Fruit fly (Drosophila melanogaster) whole organism, wandering third instar larva: ENCODE data around the gene Zn72D.

ENCODE experiments used
- Abd-B ChIP-seq: fragments of >200 bp; optimal IDR thresholded peaks from 2 replicates; lab custom pipeline; 2017; ENCODE audit warnings: missing biosample characterization, missing genetic modification characterization
- CG32264 ChIP-seq: fragments of 200-800 bp; sonication (Bioruptor generic); optimal IDR thresholded peaks from 2 replicates; lab custom pipeline; 2016; ENCODE audit warnings: missing biosample characterization, missing genetic modification characterization
- CG9705 ChIP-seq: fragments of 200-800 bp; sonication (Bioruptor generic); optimal IDR thresholded peaks from 2 replicates; lab custom pipeline; 2018; ENCODE audit warnings: missing biosample characterization, mild to moderate bottlenecking, missing genetic modification characterization
- CrebA ChIP-seq: fragments of 200-800 bp; sonication (Bioruptor generic); optimal IDR thresholded peaks from 2 replicates; lab custom pipeline; 2016; ENCODE audit warnings: missing biosample characterization, mild to moderate bottlenecking, missing genetic modification characterization, borderline replicate concordance
- Dfd ChIP-seq: fragments of >200 bp; optimal IDR thresholded peaks from 2 replicates; lab custom pipeline; 2017; ENCODE audit warnings: missing biosample characterization, missing genetic modification characterization
- Dif ChIP-seq: fragments of 200-275, 200-300 bp; sonication (Bioruptor generic); optimal IDR thresholded peaks from 2 replicates; lab custom pipeline; 2018; ENCODE audit warnings: missing biosample characterization, missing genetic modification characterization; ENCODE audit not compliant: partially characterized antibody
- GATAd ChIP-seq: sonication (Bioruptor generic); optimal IDR thresholded peaks from 2 replicates; lab custom pipeline; 2016; ENCODE audit warnings: missing biosample characterization, missing genetic modification characterization
- HLH106 ChIP-seq: fragments of 200-800 bp; optimal IDR thresholded peaks from 3 replicates; lab custom pipeline; 2019; ENCODE audit warnings: missing biosample characterization, mild to moderate bottlenecking, missing genetic modification characterization, moderate library complexity
- Hnf4 ChIP-seq: fragments of 200-800 bp; sonication (Bioruptor generic); optimal IDR thresholded peaks from 2 replicates; lab custom pipeline; 2016; ENCODE audit warnings: missing biosample characterization, mild to moderate bottlenecking, missing genetic modification characterization
- Hr78 ChIP-seq: fragments of >200 bp; optimal IDR thresholded peaks from 2 replicates; lab custom pipeline; 2017; ENCODE audit warnings: missing biosample characterization, missing genetic modification characterization
- Jra ChIP-seq: sonication (Bioruptor generic); optimal IDR thresholded peaks from 2 replicates; lab custom pipeline; 2016; ENCODE audit warnings: missing biosample characterization, missing genetic modification characterization
- Mio ChIP-seq: sonication (Bioruptor generic); optimal IDR thresholded peaks from 2 replicates; lab custom pipeline; 2016; ENCODE audit warnings: missing biosample characterization, missing genetic modification characterization
- Rel ChIP-seq, 2 experiments: fragments of 200-800 bp; sonication (Bioruptor generic) in 1 of 2; optimal IDR thresholded peaks; 2 replicates in 1 of 2; 3 replicates in 1 of 2; lab custom pipeline; 2016 to 2019; ENCODE audit warnings: mild to moderate bottlenecking in 2 of 2, missing biosample characterization in 2 of 2, missing genetic modification characterization in 2 of 2, moderate library complexity in 1 of 2
- Sp1 ChIP-seq: fragments of 200-800 bp; sonication (Bioruptor generic); optimal IDR thresholded peaks from 3 replicates; lab custom pipeline; 2019; ENCODE audit warnings: missing biosample characterization, mild to moderate bottlenecking, missing genetic modification characterization, moderate library complexity
- Vsx2 ChIP-seq: fragments of 200-300, 225-300 bp; sonication (Bioruptor generic); optimal IDR thresholded peaks from 2 replicates; lab custom pipeline; 2018; ENCODE audit warnings: missing biosample characterization, missing genetic modification characterization; ENCODE audit not compliant: partially characterized antibody
- brk ChIP-seq: fragments of 200-800 bp; sonication (Bioruptor generic); optimal IDR thresholded peaks from 2 replicates; lab custom pipeline; 2016; ENCODE audit warnings: missing biosample characterization, mild to moderate bottlenecking, missing genetic modification characterization
- dl ChIP-seq, 2 experiments: fragments of 175-275, 200-275 bp in 1 of 2; fragments of 200-275 bp in 1 of 2; sonication (Bioruptor generic); optimal IDR thresholded peaks; lab custom pipeline; 2018; ENCODE audit warnings: mild to moderate bottlenecking in 2 of 2, missing biosample characterization in 2 of 2, missing genetic modification characterization in 2 of 2, moderate library complexity in 2 of 2; ENCODE audit not compliant: partially characterized antibody in 2 of 2, insufficient read depth in 1 of 2
- dmrt93B ChIP-seq: fragments of 200-800 bp; sonication (Bioruptor generic); optimal IDR thresholded peaks from 2 replicates; lab custom pipeline; 2018; ENCODE audit warnings: missing biosample characterization, mild to moderate bottlenecking, missing genetic modification characterization
- dsf ChIP-seq: sonication (Bioruptor generic); optimal IDR thresholded peaks from 2 replicates; lab custom pipeline; 2016; ENCODE audit warnings: missing biosample characterization, missing genetic modification characterization, borderline replicate concordance
- ey ChIP-seq: fragments of 200-800 bp; sonication (Bioruptor generic); optimal IDR thresholded peaks from 2 replicates; lab custom pipeline; 2016; ENCODE audit warnings: missing biosample characterization, missing genetic modification characterization
- foxo ChIP-seq, 2 experiments: fragments of 200-800 bp; sonication (Bioruptor generic); optimal IDR thresholded peaks; 2 replicates in 1 of 2; 3 replicates in 1 of 2; lab custom pipeline; 2016 to 2017; ENCODE audit warnings: missing biosample characterization in 2 of 2, missing genetic modification characterization in 2 of 2
- fru ChIP-seq: fragments of 200-800 bp; sonication (Bioruptor generic); optimal IDR thresholded peaks from 3 replicates; lab custom pipeline; 2016; ENCODE audit warnings: missing biosample characterization, mild to moderate bottlenecking, missing genetic modification characterization
- h ChIP-seq: fragments of 200-800 bp; sonication (Bioruptor generic); optimal IDR thresholded peaks from 3 replicates; lab custom pipeline; 2016; ENCODE audit warnings: missing biosample characterization, mild to moderate bottlenecking, missing genetic modification characterization
- jim ChIP-seq: fragments of 175-275, 200-325 bp; sonication (Bioruptor generic); optimal IDR thresholded peaks from 2 replicates; lab custom pipeline; 2016; ENCODE audit warnings: missing biosample characterization, mild to moderate bottlenecking, missing genetic modification characterization
- lola ChIP-seq: fragments of >200 bp; optimal IDR thresholded peaks from 2 replicates; lab custom pipeline; 2017; ENCODE audit warnings: missing biosample characterization, missing genetic modification characterization
- pan ChIP-seq: fragments of >200 bp; optimal IDR thresholded peaks from 2 replicates; lab custom pipeline; 2017
- psq ChIP-seq: fragments of 200-800 bp; sonication (Bioruptor generic); optimal IDR thresholded peaks from 3 replicates; lab custom pipeline; 2017; ENCODE audit warnings: missing biosample characterization, mild to moderate bottlenecking, missing genetic modification characterization, moderate library complexity
- rgr ChIP-seq: fragments of 200-800 bp; sonication (Bioruptor generic); optimal IDR thresholded peaks from 3 replicates; lab custom pipeline; 2016; ENCODE audit warnings: missing biosample characterization, mild to moderate bottlenecking, missing genetic modification characterization
- sage ChIP-seq: fragments of 200-800 bp; sonication (Bioruptor generic); optimal IDR thresholded peaks from 2 replicates; lab custom pipeline; 2016; ENCODE audit warnings: missing biosample characterization, mild to moderate bottlenecking, missing genetic modification characterization
- sv ChIP-seq: fragments of 200-800 bp; sonication (Bioruptor generic); optimal IDR thresholded peaks from 3 replicates; lab custom pipeline; 2016; ENCODE audit warnings: missing biosample characterization, missing genetic modification characterization
- tai ChIP-seq: sonication (Bioruptor generic); optimal IDR thresholded peaks from 2 replicates; lab custom pipeline; 2016; ENCODE audit warnings: missing biosample characterization, missing genetic modification characterization
- usp ChIP-seq: fragments of >200 bp; optimal IDR thresholded peaks from 2 replicates; lab custom pipeline; 2017; ENCODE audit warnings: missing biosample characterization, missing genetic modification characterization
- woc ChIP-seq: sonication (Bioruptor generic); optimal IDR thresholded peaks from 2 replicates; lab custom pipeline; 2016; ENCODE audit warnings: missing biosample characterization, mild to moderate bottlenecking, missing genetic modification characterization

Gene Zn72D

dm6 chr3L:16112069-16112820 lies at the start of gene Zn72D:
Gene Zn72D (minus strand): TSS chr3L:16112626.
- TF ChIP-seq tai (GFP tag; lab: Kevin White, UChicago) (no peak), rgr (GFP tag; lab: Kevin White, UChicago) (peak; percentile 6)

dm6 chr3L:16161847-16162556 lies 49.6 kb upstream of the Zn72D start:
- TF ChIP-seq Jra (no peak), h (GFP tag; lab: Kevin White, UChicago) (peak; percentile 13), CG32264 (GFP tag; lab: Kevin White, UChicago) (no peak), rgr (GFP tag; lab: Kevin White, UChicago) (no peak), pan (lab: Kevin White, UChicago) (no peak), woc (GFP tag; lab: Kevin White, UChicago) (no peak), brk (GFP tag; lab: Kevin White, UChicago) (no peak), ey (peak; percentile 31), Dfd (no peak), dmrt93B (GFP tag; lab: Kevin White, UChicago) (no peak), Vsx2 (no peak), fru (peak; percentile 33), dl (GFP tag; optimal IDR thresholded peaks at IDR 0.05; lab: Kevin White, UChicago; ENCODE audit: insufficient read depth in 1 of 2, partially characterized antibody in 2 of 2) (no peak), usp (GFP tag; lab: Kevin White, UChicago) (no peak), Hr78 (GFP tag; lab: Kevin White, UChicago) (no peak), sv (GFP tag; lab: Kevin White, UChicago) (no peak), GATAd (GFP tag; lab: Kevin White, UChicago) (no peak), HLH106 (tag; lab: Kevin White, UChicago) (peak; percentile 22), Abd-B (GFP tag; lab: Kevin White, UChicago) (no peak), sage (GFP tag; lab: Kevin White, UChicago) (no peak), Sp1 (GFP tag; lab: Kevin White, UChicago) (no peak), Hnf4 (GFP tag; lab: Kevin White, UChicago) (peak; percentile 23), Dif (GFP tag; lab: Kevin White, UChicago) (no peak), CrebA (no peak), foxo (GFP tag; optimal IDR thresholded peaks at IDR 0.05; lab: Kevin White, UChicago) (peak in 1 of 2 experiments; percentile 47), jim (no peak), Rel (GFP tag; optimal IDR thresholded peaks at IDR 0.05; lab: Kevin White, UChicago) (no peak), Rel (tag; optimal IDR thresholded peaks at IDR 0.05; lab: Kevin White, UChicago) (no peak), dsf (GFP tag; lab: Kevin White, UChicago) (no peak), lola (no peak), tai (GFP tag; lab: Kevin White, UChicago) (peak; percentile 8), psq (GFP tag; lab: Kevin White, UChicago) (no peak), Mio (GFP tag; lab: Kevin White, UChicago) (no peak), CG9705 (GFP tag; lab: Kevin White, UChicago) (no peak)
- TF ChIP-seq, all 38 proteins: peak for 7

- peak; percentile 7 for TF ChIP-seq Jra
- no peak for TF ChIP-seq Mio (GFP tag; lab: Kevin White, UChicago)
- no peak for TF ChIP-seq h (GFP tag; lab: Kevin White, UChicago)
- peak; percentile 70 for TF ChIP-seq Vsx2
- TF ChIP-seq Hnf4 (GFP tag; lab: Kevin White, UChicago): peak; percentile 9
- peak in 1 of 2 experiments; percentile 3 for TF ChIP-seq foxo (GFP tag; optimal IDR thresholded peaks at IDR 0.05; lab: Kevin White, UChicago)
- no peak for TF ChIP-seq sv (GFP tag; lab: Kevin White, UChicago)
- peak; percentile 51 for TF ChIP-seq CrebA
- peak; percentile 55 for TF ChIP-seq psq (GFP tag; lab: Kevin White, UChicago)
- TF ChIP-seq, all 38 proteins: peak for 6
These were observed 48.7 kb upstream of the Zn72D start for dm6 chr3L:16161131-16161530.
